Worm (Caenorhabditis elegans) whole organism, L3 larva: Measurements from ENCODE around the gene lec-5.
"Not testable (repeated sequence)": the region's sequence is repeated elsewhere in the genome, so short reads cannot be mapped to it uniquely, and the experiment has no call there.

ENCODE experiments used
- R02D3.7 ChIP-seq: fragments of 150-350 bp; optimal IDR thresholded peaks from 2 replicates; lab custom pipeline; 2014; ENCODE audit warnings: missing biosample characterization, missing genetic modification characterization
- ZK546.5 ChIP-seq: sonication (generic microtip); optimal IDR thresholded peaks from 2 replicates; lab custom pipeline; 2017; ENCODE audit warnings: missing biosample characterization, missing genetic modification characterization
- aly-2 ChIP-seq: fragments of 150-350 bp; optimal IDR thresholded peaks from 2 replicates; lab custom pipeline; 2014; ENCODE audit warnings: missing biosample characterization, missing genetic modification characterization
- ama-1 ChIP-seq: fragments of 150-350 bp; optimal IDR thresholded peaks from 2 replicates; lab custom pipeline; 2018
- ceh-16 ChIP-seq: sonication (generic microtip); optimal IDR thresholded peaks from 2 replicates; lab custom pipeline; 2017; ENCODE audit warnings: missing biosample characterization, missing genetic modification characterization
- ceh-28 ChIP-seq: fragments of 150-350 bp; optimal IDR thresholded peaks from 2 replicates; lab custom pipeline; 2014; ENCODE audit warnings: missing biosample characterization, missing genetic modification reagents, missing genetic modification characterization
- ceh-82 ChIP-seq: fragments of 150-350 bp; optimal IDR thresholded peaks from 2 replicates; lab custom pipeline; 2014; ENCODE audit warnings: missing biosample characterization, missing genetic modification characterization
- ceh-9 ChIP-seq: sonication (generic microtip); optimal IDR thresholded peaks from 2 replicates; lab custom pipeline; 2018; ENCODE audit warnings: missing biosample characterization, missing genetic modification characterization
- daf-12 ChIP-seq: fragments of 150-350 bp; optimal IDR thresholded peaks from 2 replicates; lab custom pipeline; 2014; ENCODE audit warnings: missing biosample characterization, missing genetic modification reagents, missing genetic modification characterization
- egl-27 ChIP-seq: sonication (generic microtip); optimal IDR thresholded peaks from 4 replicates; lab custom pipeline; 2017; ENCODE audit warnings: missing biosample characterization, missing genetic modification reagents, missing genetic modification characterization
- elt-1 ChIP-seq: fragments of 150-350 bp; optimal IDR thresholded peaks from 2 replicates; lab custom pipeline; 2014; ENCODE audit warnings: missing biosample characterization, missing genetic modification characterization
- elt-2 ChIP-seq: sonication (generic microtip); optimal IDR thresholded peaks from 2 replicates; lab custom pipeline; 2016; ENCODE audit warnings: missing genetic modification reagents, mild to moderate bottlenecking, missing genetic modification characterization, missing compliant biosample characterization
- elt-3 ChIP-seq, 3 experiments: fragments of 150-350 bp in 1 of 3; sonication (generic microtip) in 2 of 3; optimal IDR thresholded peaks; 2 replicates in 2 of 3; 4 replicates in 1 of 3; lab custom pipeline; 2014 to 2017; ENCODE audit warnings: missing biosample characterization in 3 of 3, missing genetic modification characterization in 3 of 3
- eor-1 ChIP-seq, 2 experiments: fragments of 150-350 bp; optimal IDR thresholded peaks; 2 replicates each; lab custom pipeline; 2014 to 2018; ENCODE audit warnings: missing biosample characterization in 2 of 2, missing genetic modification characterization in 2 of 2
- fkh-10 ChIP-seq: sonication (generic microtip); optimal IDR thresholded peaks from 2 replicates; lab custom pipeline; 2017; ENCODE audit warnings: missing biosample characterization, missing genetic modification reagents, missing genetic modification characterization
- fkh-2 ChIP-seq: fragments of 150-350 bp; optimal IDR thresholded peaks from 2 replicates; lab custom pipeline; 2014; ENCODE audit warnings: missing biosample characterization, missing genetic modification reagents, missing genetic modification characterization
- fos-1 ChIP-seq: fragments of 150-350 bp; optimal IDR thresholded peaks from 2 replicates; lab custom pipeline; 2014; ENCODE audit warnings: missing biosample characterization, missing genetic modification characterization
- hmg-11 ChIP-seq: sonication (generic microtip); optimal IDR thresholded peaks from 2 replicates; lab custom pipeline; 2016; ENCODE audit warnings: missing genetic modification characterization, missing compliant biosample characterization
- jun-1 ChIP-seq: fragments of 150-350 bp; optimal IDR thresholded peaks from 2 replicates; lab custom pipeline; 2014; ENCODE audit warnings: missing biosample characterization, missing genetic modification reagents, missing genetic modification characterization
- lin-15B ChIP-seq: fragments of 150-350 bp; optimal IDR thresholded peaks from 2 replicates; lab custom pipeline; 2014; ENCODE audit warnings: missing biosample characterization, missing genetic modification characterization
- lin-39 ChIP-seq: fragments of 150-350 bp; optimal IDR thresholded peaks from 2 replicates; lab custom pipeline; 2018; ENCODE audit warnings: missing biosample characterization, missing genetic modification reagents, missing genetic modification characterization
- lsy-12 ChIP-seq: sonication (generic microtip); optimal IDR thresholded peaks from 2 replicates; lab custom pipeline; 2016; ENCODE audit warnings: mild to moderate bottlenecking, missing genetic modification characterization, missing compliant biosample characterization
- mdl-1 ChIP-seq: fragments of 150-350 bp; optimal IDR thresholded peaks from 2 replicates; lab custom pipeline; 2014; ENCODE audit warnings: missing biosample characterization, missing genetic modification characterization
- nfya-1 ChIP-seq: sonication (generic microtip); optimal IDR thresholded peaks from 2 replicates; lab custom pipeline; 2017; ENCODE audit warnings: missing genetic modification characterization, mild to moderate bottlenecking, missing compliant biosample characterization, antibody characterized with exemption, moderate library complexity; ENCODE audit not compliant: insufficient read depth
- nhr-11 ChIP-seq: fragments of 150-350 bp; optimal IDR thresholded peaks from 2 replicates; lab custom pipeline; 2014; ENCODE audit warnings: missing biosample characterization, missing genetic modification characterization
- nhr-12 ChIP-seq: fragments of 150-350 bp; optimal IDR thresholded peaks from 2 replicates; lab custom pipeline; 2014; ENCODE audit warnings: missing biosample characterization, missing genetic modification characterization
- nhr-237 ChIP-seq: fragments of 150-350 bp; optimal IDR thresholded peaks from 2 replicates; lab custom pipeline; 2014; ENCODE audit warnings: missing biosample characterization, missing genetic modification characterization
- nhr-25 ChIP-seq: sonication (generic microtip); optimal IDR thresholded peaks from 2 replicates; lab custom pipeline; 2017; ENCODE audit warnings: missing biosample characterization, missing genetic modification characterization
- nhr-28 ChIP-seq: fragments of 150-350 bp; optimal IDR thresholded peaks from 2 replicates; lab custom pipeline; 2014; ENCODE audit warnings: missing biosample characterization, missing genetic modification characterization
- nhr-43 ChIP-seq: sonication (generic microtip); optimal IDR thresholded peaks from 2 replicates; lab custom pipeline; 2016; ENCODE audit warnings: mild to moderate bottlenecking, missing genetic modification characterization, missing compliant biosample characterization; ENCODE audit not compliant: poor library complexity, severe bottlenecking
- pha-4 ChIP-seq: fragments of 150-350 bp; optimal IDR thresholded peaks from 2 replicates; lab custom pipeline; 2014; ENCODE audit warnings: missing biosample characterization, missing genetic modification reagents, missing genetic modification characterization
- pqm-1 ChIP-seq: fragments of 150-350 bp; optimal IDR thresholded peaks from 2 replicates; lab custom pipeline; 2017; ENCODE audit warnings: missing biosample characterization, missing genetic modification characterization, inconsistent platforms
- sea-2 ChIP-seq: fragments of 150-350 bp; sonication (generic microtip); optimal IDR thresholded peaks from 4 replicates; lab custom pipeline; 2014; ENCODE audit warnings: missing biosample characterization, missing genetic modification reagents, missing genetic modification characterization
- skn-1 ChIP-seq: fragments of 150-350 bp; optimal IDR thresholded peaks from 2 replicates; lab custom pipeline; 2014; ENCODE audit warnings: missing biosample characterization, missing genetic modification characterization
- tbx-2 ChIP-seq: sonication (generic microtip); optimal IDR thresholded peaks from 2 replicates; lab custom pipeline; 2016; ENCODE audit warnings: mild to moderate bottlenecking, missing genetic modification characterization, missing compliant biosample characterization
- unc-39 ChIP-seq: sonication (generic microtip); optimal IDR thresholded peaks from 4 replicates; lab custom pipeline; 2017; ENCODE audit warnings: missing biosample characterization, missing genetic modification characterization
- unc-62 ChIP-seq: fragments of 150-350 bp; sonication (generic microtip); optimal IDR thresholded peaks from 4 replicates; lab custom pipeline; 2014; ENCODE audit warnings: missing biosample characterization, missing genetic modification reagents, missing genetic modification characterization
- ztf-11 ChIP-seq: fragments of 150-350 bp; optimal IDR thresholded peaks from 2 replicates; lab custom pipeline; 2014; ENCODE audit warnings: missing biosample characterization, missing genetic modification characterization
- ztf-4 ChIP-seq: fragments of 150-350 bp; optimal IDR thresholded peaks from 2 replicates; lab custom pipeline; 2014; ENCODE audit warnings: missing biosample characterization, missing genetic modification characterization

lec-5 gene

ce11 chrII:5818298-5818697, 22.6 kb downstream of the lec-5 start, which contains the start of gene ZK1248.4:
ZK1248.4 (plus strand) TSS chrII:5818598.
- no peak for TF ChIP-seq ama-1 (lab: Kevin White, UChicago)
- no peak for TF ChIP-seq elt-3 (tag; optimal IDR thresholded peaks at IDR 0.05; lab: Kevin White, UChicago)
- TF ChIP-seq elt-2: no peak
- no peak for TF ChIP-seq ztf-4 (tag; lab: Kevin White, UChicago)
- TF ChIP-seq fkh-10 (GFP tag; lab: Kevin White, UChicago): no peak
- TF ChIP-seq eor-1 (tag; optimal IDR thresholded peaks at IDR 0.05; lab: Kevin White, UChicago): no peak
- TF ChIP-seq unc-62 (GFP tag; lab: Kevin White, UChicago): no peak
- no peak for TF ChIP-seq fkh-2 (tag; lab: Kevin White, UChicago)
- TF ChIP-seq lin-15B (tag; lab: Kevin White, UChicago): no peak
- TF ChIP-seq mdl-1 (tag; lab: Kevin White, UChicago): no peak
- TF ChIP-seq nhr-43: no peak
- TF ChIP-seq ceh-28 (tag; lab: Kevin White, UChicago): no peak
- TF ChIP-seq tbx-2: no peak
- no peak for TF ChIP-seq ceh-82 (tag; lab: Kevin White, UChicago)
- no peak for TF ChIP-seq ceh-9
- TF ChIP-seq nhr-28: no peak
- no peak for TF ChIP-seq fos-1 (tag; lab: Kevin White, UChicago)
- no peak for TF ChIP-seq unc-39 (tag; lab: Kevin White, UChicago)

ce11 chrII:5816346-5816745, 24.6 kb downstream of the lec-5 start, which contains the start of gene ZK1248.20:
ZK1248.20 (plus strand) TSS chrII:5816646.
- TF ChIP-seq ceh-9 (no peak), nhr-11 (tag; lab: Kevin White, UChicago) (no peak), ceh-28 (tag; lab: Kevin White, UChicago) (no peak), ztf-11 (no peak), fkh-10 (GFP tag; lab: Kevin White, UChicago) (no peak), R02D3.7 (tag; lab: Kevin White, UChicago) (no peak), ceh-16 (tag; lab: Kevin White, UChicago) (no peak), nhr-237 (no peak), ztf-4 (tag; lab: Kevin White, UChicago) (no peak), sea-2 (GFP tag; lab: Kevin White, UChicago) (no peak), daf-12 (no peak), lsy-12 (tag; lab: Kevin White, UChicago) (no peak), jun-1 (no peak), nhr-12 (no peak), pha-4 (tag; lab: Kevin White, UChicago) (no peak), unc-62 (GFP tag; lab: Kevin White, UChicago) (no peak), nhr-25 (no peak), lin-15B (tag; lab: Kevin White, UChicago) (no peak), skn-1 (no peak)

ce11 chrII:5815382-5815781, 25.5 kb downstream of the lec-5 start, which contains the start of gene wago-5:
wago-5 (minus strand) TSS chrII:5815482.
- not testable (repeated sequence) for TF ChIP-seq daf-12; fos-1 (tag; lab: Kevin White, UChicago); fkh-2 (tag; lab: Kevin White, UChicago)
- TF ChIP-seq, all 47 proteins: peak for 0; not testable (repeated sequence) for 47

ce11 chrII:5810230-5810629, 30.7 kb downstream of the lec-5 start, which contains the start of the genes msp-64 and ZK1248.5:
msp-64 (minus strand) TSS chrII:5810330.
ZK1248.5 (plus strand) TSS chrII:5810514.
- TF ChIP-seq aly-2 (no peak), unc-39 (tag; lab: Kevin White, UChicago) (no peak), nhr-11 (tag; lab: Kevin White, UChicago) (no peak), elt-2 (no peak), ceh-82 (tag; lab: Kevin White, UChicago) (no peak), hmg-11 (tag; lab: Kevin White, UChicago) (no peak), elt-1 (tag; lab: Kevin White, UChicago) (no peak), lin-15B (tag; lab: Kevin White, UChicago) (no peak), unc-62 (GFP tag; lab: Kevin White, UChicago) (no peak), lsy-12 (tag; lab: Kevin White, UChicago) (no peak), pha-4 (tag; lab: Kevin White, UChicago) (no peak), egl-27 (tag; lab: Kevin White, UChicago) (no peak), nfya-1 (tag; lab: Kevin White, UChicago) (no peak), lin-39 (no peak), pqm-1 (tag; lab: Kevin White, UChicago) (no peak), ZK546.5 (tag; lab: Kevin White, UChicago) (no peak), elt-3 (tag; optimal IDR thresholded peaks at IDR 0.05; lab: Kevin White, UChicago) (no peak), tbx-2 (no peak)
- TF ChIP-seq, all 47 proteins: peak for 0
